Worm (Caenorhabditis elegans) whole organism, midembryonic: ENCODE measurements around the gene R09H10.6.

ENCODE experiments used
- T22C8.4 ChIP-seq: fragments of 200-800 bp; sonication (Bioruptor generic); IDR thresholded peaks from 2 replicates; pipeline ENCODE4 v1.3.6; 2022; ENCODE audit warnings: missing genetic modification characterization, missing compliant biosample characterization
- cog-1 ChIP-seq: sonication (generic microtip); optimal IDR thresholded peaks from 2 replicates; lab custom pipeline; 2016; ENCODE audit warnings: missing genetic modification characterization, missing compliant biosample characterization
- flt-1 ChIP-seq: fragments of 200-800 bp; sonication (Bioruptor generic); IDR thresholded peaks from 2 replicates; pipeline ENCODE4 v1.3.6; 2022; ENCODE audit warnings: missing genetic modification characterization, missing compliant biosample characterization
- klf-2 ChIP-seq: fragments of 200-800 bp; sonication (Bioruptor generic); conservative IDR thresholded peaks from 2 replicates; pipeline ENCODE4 v1.3.6; 2022; ENCODE audit warnings: missing genetic modification reagents, missing genetic modification characterization, missing compliant biosample characterization
- med-1 ChIP-seq: sonication (generic microtip); optimal IDR thresholded peaks from 2 replicates; lab custom pipeline; 2017; ENCODE audit warnings: missing genetic modification characterization, mild to moderate bottlenecking, missing compliant biosample characterization, antibody characterized with exemption, missing genetic modification reagents; ENCODE audit not compliant: insufficient read depth
- ref-1 ChIP-seq: fragments of 200-800 bp; sonication (Bioruptor generic); conservative IDR thresholded peaks from 2 replicates; pipeline ENCODE4 v1.3.6; 2022; ENCODE audit warnings: missing genetic modification reagents, missing genetic modification characterization, missing compliant biosample characterization
- tab-1 ChIP-seq: fragments of 200-800 bp; sonication (Bioruptor generic); IDR thresholded peaks from 2 replicates; pipeline ENCODE4 v1.3.6; 2022; ENCODE audit warnings: missing genetic modification characterization, missing compliant biosample characterization
- ztf-23 ChIP-seq: fragments of 200-800 bp; sonication (Bioruptor generic); IDR thresholded peaks from 2 replicates; pipeline ENCODE4 v1.3.6; 2022; ENCODE audit warnings: missing genetic modification reagents, missing genetic modification characterization, missing compliant biosample characterization
- ztf-29 ChIP-seq: fragments of 200-800 bp; sonication (Bioruptor generic); IDR thresholded peaks from 2 replicates; pipeline ENCODE4 v1.3.6; 2022; ENCODE audit warnings: missing genetic modification reagents, missing genetic modification characterization, missing compliant biosample characterization

- TF ChIP-seq med-1 = no peak
- TF ChIP-seq klf-2 = no peak
- no peak for TF ChIP-seq ztf-23 (GFP tag; lab: Robert Waterston, UW)
- TF ChIP-seq flt-1 = no peak
- no peak for TF ChIP-seq tab-1 (GFP tag; lab: Robert Waterston, UW)
- no peak for TF ChIP-seq T22C8.4
- no peak for TF ChIP-seq cog-1 (tag; lab: Kevin White, UChicago)
- TF ChIP-seq ztf-29 = no peak
- TF ChIP-seq ref-1 (GFP tag; lab: Robert Waterston, UW) = no peak
These were observed 46.8 kb upstream of the R09H10.6 start, which contains the start of gene him-8 for ce11 chrIV:10561605-10562004.
